Fruit fly (Drosophila melanogaster) whole organism, wandering third instar larva: ENCODE measurements around the gene CG9515.

Experiments used
- Abd-B ChIP-seq: fragments of >200 bp; optimal IDR thresholded peaks from 2 replicates; lab custom pipeline; 2017; ENCODE audit warnings: missing biosample characterization, missing genetic modification characterization
- CG32264 ChIP-seq: fragments of 200-800 bp; sonication (Bioruptor generic); optimal IDR thresholded peaks from 2 replicates; lab custom pipeline; 2016; ENCODE audit warnings: missing biosample characterization, missing genetic modification characterization
- CG9705 ChIP-seq: fragments of 200-800 bp; sonication (Bioruptor generic); optimal IDR thresholded peaks from 2 replicates; lab custom pipeline; 2018; ENCODE audit warnings: missing biosample characterization, mild to moderate bottlenecking, missing genetic modification characterization
- CrebA ChIP-seq: fragments of 200-800 bp; sonication (Bioruptor generic); optimal IDR thresholded peaks from 2 replicates; lab custom pipeline; 2016; ENCODE audit warnings: missing biosample characterization, mild to moderate bottlenecking, missing genetic modification characterization, borderline replicate concordance
- Dfd ChIP-seq: fragments of >200 bp; optimal IDR thresholded peaks from 2 replicates; lab custom pipeline; 2017; ENCODE audit warnings: missing biosample characterization, missing genetic modification characterization
- Dif ChIP-seq: fragments of 200-275, 200-300 bp; sonication (Bioruptor generic); optimal IDR thresholded peaks from 2 replicates; lab custom pipeline; 2018; ENCODE audit warnings: missing biosample characterization, missing genetic modification characterization; ENCODE audit not compliant: partially characterized antibody
- GATAd ChIP-seq: sonication (Bioruptor generic); optimal IDR thresholded peaks from 2 replicates; lab custom pipeline; 2016; ENCODE audit warnings: missing biosample characterization, missing genetic modification characterization
- HLH106 ChIP-seq: fragments of 200-800 bp; optimal IDR thresholded peaks from 3 replicates; lab custom pipeline; 2019; ENCODE audit warnings: missing biosample characterization, mild to moderate bottlenecking, missing genetic modification characterization, moderate library complexity
- Hnf4 ChIP-seq: fragments of 200-800 bp; sonication (Bioruptor generic); optimal IDR thresholded peaks from 2 replicates; lab custom pipeline; 2016; ENCODE audit warnings: missing biosample characterization, mild to moderate bottlenecking, missing genetic modification characterization
- Hr78 ChIP-seq: fragments of >200 bp; optimal IDR thresholded peaks from 2 replicates; lab custom pipeline; 2017; ENCODE audit warnings: missing biosample characterization, missing genetic modification characterization
- Hr83 ChIP-seq: fragments of 200-300 bp; sonication (Bioruptor generic); optimal IDR thresholded peaks from 2 replicates; lab custom pipeline; 2016; ENCODE audit warnings: missing biosample characterization, mild to moderate bottlenecking, missing genetic modification characterization, moderate library complexity; ENCODE audit not compliant: poor library complexity, severe bottlenecking
- Jra ChIP-seq: sonication (Bioruptor generic); optimal IDR thresholded peaks from 2 replicates; lab custom pipeline; 2016; ENCODE audit warnings: missing biosample characterization, missing genetic modification characterization
- Mio ChIP-seq: sonication (Bioruptor generic); optimal IDR thresholded peaks from 2 replicates; lab custom pipeline; 2016; ENCODE audit warnings: missing biosample characterization, missing genetic modification characterization
- Myc ChIP-seq: fragments of >200 bp; optimal IDR thresholded peaks from 2 replicates; lab custom pipeline; 2017
- N ChIP-seq: fragments of >200 bp; optimal IDR thresholded peaks from 2 replicates; lab custom pipeline; 2018; ENCODE audit warnings: missing biosample characterization, missing external identifiers, missing genetic modification characterization
- OdsH ChIP-seq: fragments of 200-800 bp; sonication (Bioruptor generic); optimal IDR thresholded peaks from 2 replicates; lab custom pipeline; 2016; ENCODE audit warnings: missing biosample characterization, mild to moderate bottlenecking, missing genetic modification characterization
- Rel ChIP-seq, 2 experiments: fragments of 200-800 bp; sonication (Bioruptor generic) in 1 of 2; optimal IDR thresholded peaks; 2 replicates in 1 of 2; 3 replicates in 1 of 2; lab custom pipeline; 2016 to 2019; ENCODE audit warnings: mild to moderate bottlenecking in 2 of 2, missing biosample characterization in 2 of 2, missing genetic modification characterization in 2 of 2, moderate library complexity in 1 of 2
- Sp1 ChIP-seq: fragments of 200-800 bp; sonication (Bioruptor generic); optimal IDR thresholded peaks from 3 replicates; lab custom pipeline; 2019; ENCODE audit warnings: missing biosample characterization, mild to moderate bottlenecking, missing genetic modification characterization, moderate library complexity
- Vsx2 ChIP-seq: fragments of 200-300, 225-300 bp; sonication (Bioruptor generic); optimal IDR thresholded peaks from 2 replicates; lab custom pipeline; 2018; ENCODE audit warnings: missing biosample characterization, missing genetic modification characterization; ENCODE audit not compliant: partially characterized antibody
- br ChIP-seq: fragments of 200-800 bp; sonication (Bioruptor generic); optimal IDR thresholded peaks from 2 replicates; lab custom pipeline; 2016; ENCODE audit warnings: missing biosample characterization, missing genetic modification characterization
- brk ChIP-seq: fragments of 200-800 bp; sonication (Bioruptor generic); optimal IDR thresholded peaks from 2 replicates; lab custom pipeline; 2016; ENCODE audit warnings: missing biosample characterization, mild to moderate bottlenecking, missing genetic modification characterization
- dl ChIP-seq, 2 experiments: fragments of 175-275, 200-275 bp in 1 of 2; fragments of 200-275 bp in 1 of 2; sonication (Bioruptor generic); optimal IDR thresholded peaks; lab custom pipeline; 2018; ENCODE audit warnings: mild to moderate bottlenecking in 2 of 2, missing biosample characterization in 2 of 2, missing genetic modification characterization in 2 of 2, moderate library complexity in 2 of 2; ENCODE audit not compliant: partially characterized antibody in 2 of 2, insufficient read depth in 1 of 2
- dmrt93B ChIP-seq: fragments of 200-800 bp; sonication (Bioruptor generic); optimal IDR thresholded peaks from 2 replicates; lab custom pipeline; 2018; ENCODE audit warnings: missing biosample characterization, mild to moderate bottlenecking, missing genetic modification characterization
- dsf ChIP-seq: sonication (Bioruptor generic); optimal IDR thresholded peaks from 2 replicates; lab custom pipeline; 2016; ENCODE audit warnings: missing biosample characterization, missing genetic modification characterization, borderline replicate concordance
- ey ChIP-seq: fragments of 200-800 bp; sonication (Bioruptor generic); optimal IDR thresholded peaks from 2 replicates; lab custom pipeline; 2016; ENCODE audit warnings: missing biosample characterization, missing genetic modification characterization
- foxo ChIP-seq, 2 experiments: fragments of 200-800 bp; sonication (Bioruptor generic); optimal IDR thresholded peaks; 2 replicates in 1 of 2; 3 replicates in 1 of 2; lab custom pipeline; 2016 to 2017; ENCODE audit warnings: missing biosample characterization in 2 of 2, missing genetic modification characterization in 2 of 2
- fru ChIP-seq: fragments of 200-800 bp; sonication (Bioruptor generic); optimal IDR thresholded peaks from 3 replicates; lab custom pipeline; 2016; ENCODE audit warnings: missing biosample characterization, mild to moderate bottlenecking, missing genetic modification characterization
- h ChIP-seq: fragments of 200-800 bp; sonication (Bioruptor generic); optimal IDR thresholded peaks from 3 replicates; lab custom pipeline; 2016; ENCODE audit warnings: missing biosample characterization, mild to moderate bottlenecking, missing genetic modification characterization
- jim ChIP-seq: fragments of 175-275, 200-325 bp; sonication (Bioruptor generic); optimal IDR thresholded peaks from 2 replicates; lab custom pipeline; 2016; ENCODE audit warnings: missing biosample characterization, mild to moderate bottlenecking, missing genetic modification characterization
- lola ChIP-seq: fragments of >200 bp; optimal IDR thresholded peaks from 2 replicates; lab custom pipeline; 2017; ENCODE audit warnings: missing biosample characterization, missing genetic modification characterization
- pan ChIP-seq: fragments of >200 bp; optimal IDR thresholded peaks from 2 replicates; lab custom pipeline; 2017
- psq ChIP-seq: fragments of 200-800 bp; sonication (Bioruptor generic); optimal IDR thresholded peaks from 3 replicates; lab custom pipeline; 2017; ENCODE audit warnings: missing biosample characterization, mild to moderate bottlenecking, missing genetic modification characterization, moderate library complexity
- rgr ChIP-seq: fragments of 200-800 bp; sonication (Bioruptor generic); optimal IDR thresholded peaks from 3 replicates; lab custom pipeline; 2016; ENCODE audit warnings: missing biosample characterization, mild to moderate bottlenecking, missing genetic modification characterization
- sage ChIP-seq: fragments of 200-800 bp; sonication (Bioruptor generic); optimal IDR thresholded peaks from 2 replicates; lab custom pipeline; 2016; ENCODE audit warnings: missing biosample characterization, mild to moderate bottlenecking, missing genetic modification characterization
- sv ChIP-seq: fragments of 200-800 bp; sonication (Bioruptor generic); optimal IDR thresholded peaks from 3 replicates; lab custom pipeline; 2016; ENCODE audit warnings: missing biosample characterization, missing genetic modification characterization
- tai ChIP-seq: sonication (Bioruptor generic); optimal IDR thresholded peaks from 2 replicates; lab custom pipeline; 2016; ENCODE audit warnings: missing biosample characterization, missing genetic modification characterization
- usp ChIP-seq: fragments of >200 bp; optimal IDR thresholded peaks from 2 replicates; lab custom pipeline; 2017; ENCODE audit warnings: missing biosample characterization, missing genetic modification characterization
- woc ChIP-seq: sonication (Bioruptor generic); optimal IDR thresholded peaks from 2 replicates; lab custom pipeline; 2016; ENCODE audit warnings: missing biosample characterization, mild to moderate bottlenecking, missing genetic modification characterization

The CG9515 gene

dm6 chr2L:8937837-8938413, 5.1 kb downstream of the CG9515 start:
- no peak for TF ChIP-seq Jra (GFP tag; lab: Kevin White, UChicago)
- TF ChIP-seq HLH106 (tag; lab: Kevin White, UChicago) = no peak
- no peak for TF ChIP-seq Rel (GFP tag; optimal IDR thresholded peaks at IDR 0.05; lab: Kevin White, UChicago)
- peak; percentile 73 for TF ChIP-seq Rel (tag; optimal IDR thresholded peaks at IDR 0.05; lab: Kevin White, UChicago)
- TF ChIP-seq Abd-B (GFP tag; lab: Kevin White, UChicago) = no peak
- no peak for TF ChIP-seq lola
- TF ChIP-seq tai = peak; percentile 25
- no peak for TF ChIP-seq sage (GFP tag; lab: Kevin White, UChicago)
- TF ChIP-seq usp (GFP tag; lab: Kevin White, UChicago) = no peak
- no peak for TF ChIP-seq Dfd

DNA sequence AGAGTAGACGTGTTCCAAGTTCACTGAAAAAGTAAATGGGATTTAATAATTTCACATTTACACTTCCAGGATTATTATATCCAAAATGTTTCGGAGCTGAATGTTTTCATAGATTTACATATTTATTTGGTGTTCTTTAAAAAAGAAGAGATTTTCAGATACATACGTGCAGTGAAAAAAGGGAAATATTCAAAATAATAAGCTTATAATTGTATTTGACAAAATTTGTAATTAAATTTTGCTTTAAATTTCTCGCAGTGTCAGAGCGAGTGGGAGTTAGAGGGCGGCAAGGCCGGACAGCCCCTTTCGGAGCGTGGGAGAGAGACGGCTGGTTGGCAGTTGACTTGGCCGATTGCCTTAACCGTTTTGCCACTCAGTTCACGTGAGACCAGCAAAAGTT, 6.1 kb downstream of the CG9515 start, which contains the start of gene Tsp29Fb:
TSS of gene Tsp29Fb (plus strand) at position 388 of the 400 bp plus-strand sequence.
- TF ChIP-seq jim (no peak), Mio (no peak), CrebA (GFP tag; lab: Kevin White, UChicago) (no peak), fru (peak; percentile 82), lola (no peak), GATAd (GFP tag; lab: Kevin White, UChicago) (no peak), tai (peak; percentile 39), Vsx2 (GFP tag; lab: Kevin White, UChicago) (peak; percentile 24), Hnf4 (peak; percentile 55), foxo (GFP tag; optimal IDR thresholded peaks at IDR 0.05; lab: Kevin White, UChicago) (peak in 1 of 2 experiments; percentile 87), pan (lab: Kevin White, UChicago) (no peak), sv (GFP tag; lab: Kevin White, UChicago) (peak; percentile 58), Hr78 (no peak), dmrt93B (peak; percentile 52), dsf (GFP tag; lab: Kevin White, UChicago) (no peak), ey (GFP tag; lab: Kevin White, UChicago) (peak; percentile 80), Sp1 (GFP tag; lab: Kevin White, UChicago) (peak; percentile 87), HLH106 (tag; lab: Kevin White, UChicago) (peak; percentile 88), psq (GFP tag; lab: Kevin White, UChicago) (peak; percentile 64), CG32264 (GFP tag; lab: Kevin White, UChicago) (peak; percentile 24), Rel (GFP tag; optimal IDR thresholded peaks at IDR 0.05; lab: Kevin White, UChicago) (no peak), Rel (tag; optimal IDR thresholded peaks at IDR 0.05; lab: Kevin White, UChicago) (peak; percentile 55), brk (peak; percentile 67), OdsH (peak; percentile 84), N (GFP tag; lab: Kevin White, UChicago) (no peak), Myc (lab: Kevin White, UChicago) (no peak), Hr83 (GFP tag; lab: Kevin White, UChicago) (no peak), h (peak; percentile 87), Jra (GFP tag; lab: Kevin White, UChicago) (peak; percentile 28), br (GFP tag; lab: Kevin White, UChicago) (peak; percentile 78), Dfd (no peak), dl (GFP tag; optimal IDR thresholded peaks at IDR 0.05; lab: Kevin White, UChicago; ENCODE audit: insufficient read depth in 1 of 2, partially characterized antibody in 2 of 2) (no peak), Abd-B (GFP tag; lab: Kevin White, UChicago) (no peak), woc (GFP tag; lab: Kevin White, UChicago) (peak; percentile 60), usp (GFP tag; lab: Kevin White, UChicago) (no peak), rgr (GFP tag; lab: Kevin White, UChicago) (peak; percentile 79), sage (GFP tag; lab: Kevin White, UChicago) (no peak), Dif (GFP tag; lab: Kevin White, UChicago) (peak; percentile 52), CG9705 (GFP tag; lab: Kevin White, UChicago) (peak; percentile 63)
